Fruit fly (Drosophila melanogaster): ENCODE results near the gene Csl4.

Gene Csl4

dm6 chr2L:11130151-11131008 is 7.0 kb upstream of the Csl4 start, which contains the start of the genes RfC38 and CG4751 (continued):
- TF ChIP-seq Bdp1 (GFP tag; optimal IDR thresholded peaks at IDR 0.05) (no peak), Dad (GFP tag; optimal IDR thresholded peaks at IDR 0.05) (no peak), CG7963 (GFP tag; IDR thresholded peaks at IDR 0.05; ENCODE audit: partially characterized antibody) (0 out of 3 replicates have a peak, but pooled peaks have one; percentile 35), CG17612 (GFP tag; IDR thresholded peaks at IDR 0.05) (no peak), NfI (GFP tag; optimal IDR thresholded peaks at IDR 0.05) (peak; percentile 7), CG12104 (GFP tag; optimal IDR thresholded peaks at IDR 0.05) (no peak), Sox100B (GFP tag; optimal IDR thresholded peaks at IDR 0.05) (no peak), gro (GFP tag; optimal IDR thresholded peaks at IDR 0.05) (no peak), Ptx1 (GFP tag; IDR thresholded peaks at IDR 0.05) (no peak), HLH4C (GFP tag; IDR thresholded peaks at IDR 0.05; ENCODE audit: partially characterized antibody) (peak; percentile 67), ase (GFP tag; IDR thresholded peaks at IDR 0.05) (no peak), CG32772 (GFP tag; IDR thresholded peaks at IDR 0.05) (no peak), CG11456 (GFP tag; IDR thresholded peaks at IDR 0.05) (no peak), lmd (GFP tag; IDR thresholded peaks at IDR 0.05) (no peak), otp (GFP tag; IDR thresholded peaks at IDR 0.05) (no peak), Trl (optimal IDR thresholded peaks at IDR 0.05) (no peak), Trl (GFP tag; optimal IDR thresholded peaks at IDR 0.05) (no peak), CG11093 (GFP tag; IDR thresholded peaks at IDR 0.05) (no peak), ham (GFP tag; IDR thresholded peaks at IDR 0.05) (no peak), CG6683 (GFP tag; optimal IDR thresholded peaks at IDR 0.05) (no peak), Doc2 (GFP tag; IDR thresholded peaks at IDR 0.05) (no peak), Side (GFP tag; optimal IDR thresholded peaks at IDR 0.05) (no peak), CG16779 (GFP tag; IDR thresholded peaks at IDR 0.05) (no peak), Taf1 (GFP tag; IDR thresholded peaks at IDR 0.05) (no peak), CG2199 (GFP tag; IDR thresholded peaks at IDR 0.05) (no peak), al (GFP tag; IDR thresholded peaks at IDR 0.05) (no peak), grau (tag; optimal IDR thresholded peaks at IDR 0.05) (no peak), CG17802 (tag; optimal IDR thresholded peaks at IDR 0.05) (no peak), sna (GFP tag; IDR thresholded peaks at IDR 0.05; ENCODE audit: partially characterized antibody) (peak; percentile 36; the same call in 1 of the 2 replicates), Dfd (GFP tag; optimal IDR thresholded peaks at IDR 0.05) (no peak), esg (GFP tag; conservative IDR thresholded peaks at IDR 0.05) (no peak), Bgb (GFP tag; IDR thresholded peaks at IDR 0.05; ENCODE audit: partially characterized antibody) (peak; percentile 67), tap (tag; optimal IDR thresholded peaks at IDR 0.05) (no peak), luna (GFP tag; optimal IDR thresholded peaks at IDR 0.05) (no peak), pnt (GFP tag; optimal IDR thresholded peaks at IDR 0.05) (no peak), Lhr (GFP tag; optimal IDR thresholded peaks at IDR 0.05) (peak; percentile 5), stc (GFP tag; IDR thresholded peaks at IDR 0.05) (no peak), dan (GFP tag; IDR thresholded peaks at IDR 0.05) (no peak), croc (GFP tag; conservative IDR thresholded peaks at IDR 0.05) (no peak), CG7357 (GFP tag; IDR thresholded peaks at IDR 0.05) (no peak), CG4707 (GFP tag; optimal IDR thresholded peaks at IDR 0.05) (no peak), Aef1 (GFP tag; IDR thresholded peaks at IDR 0.05) (no peak), trem (tag; optimal IDR thresholded peaks at IDR 0.05) (peak; percentile 67), CG12236 (GFP tag; optimal IDR thresholded peaks at IDR 0.05) (no peak), tna (GFP tag; IDR thresholded peaks at IDR 0.05; ENCODE audit: partially characterized antibody) (no peak), bsh (GFP tag; optimal IDR thresholded peaks at IDR 0.05) (no peak), Opbp (GFP tag; IDR thresholded peaks at IDR 0.05; ENCODE audit: partially characterized antibody) (peak; percentile 43; the same call in 2 of the 3 replicates), sim (GFP tag; IDR thresholded peaks at IDR 0.05) (no peak), CG15479 (GFP tag; optimal IDR thresholded peaks at IDR 0.05) (no peak), ssp (GFP tag; IDR thresholded peaks at IDR 0.05) (no peak), Optix (GFP tag; IDR thresholded peaks at IDR 0.05) (no peak)

Measured in whole organism, embryonic.